Fruit fly (Drosophila melanogaster) whole organism, embryonic: Measurements from ENCODE around the gene CG17786.

Experiments
- B-H1 ChIP-seq: fragments of 200-800 bp; sonication (Bioruptor generic); IDR thresholded peaks from 3 replicates; pipeline ENCODE4 v1.3.6; 2022; ENCODE audit warnings: missing biosample characterization, missing genetic modification characterization
- CG12219 ChIP-seq: fragments of 200-800 bp; sonication (Bioruptor generic); optimal IDR thresholded peaks from 3 replicates; lab custom pipeline; 2018; ENCODE audit warnings: missing biosample characterization, mild to moderate bottlenecking, missing genetic modification characterization
- CG12659 ChIP-seq: fragments of 200-800 bp; sonication (Bioruptor generic); optimal IDR thresholded peaks from 3 replicates; lab custom pipeline; 2017; ENCODE audit warnings: mild to moderate bottlenecking, missing biosample characterization, missing genetic modification reagents, missing genetic modification characterization
- CG12942 ChIP-seq: fragments of 200-800 bp; sonication (Bioruptor generic); optimal IDR thresholded peaks from 3 replicates; lab custom pipeline; 2016; ENCODE audit warnings: missing biosample characterization, missing genetic modification characterization
- CG14014 ChIP-seq: fragments of 200-800 bp; sonication (Bioruptor generic); IDR thresholded peaks from 2 replicates; pipeline ENCODE4 v1.3.6; 2022; ENCODE audit warnings: missing biosample characterization, missing genetic modification characterization
- CG17829 ChIP-seq: fragments of 200-800 bp; optimal IDR thresholded peaks from 2 replicates; lab custom pipeline; 2019; ENCODE audit warnings: missing biosample characterization, mild to moderate bottlenecking, missing genetic modification characterization, moderate library complexity
- CG18476 ChIP-seq: fragments of 200-800 bp; sonication (Bioruptor generic); optimal IDR thresholded peaks from 2 replicates; lab custom pipeline; 2016; ENCODE audit warnings: missing biosample characterization, mild to moderate bottlenecking, missing genetic modification characterization
- CG18599 ChIP-seq: fragments of 200-800 bp; sonication (Bioruptor generic); optimal IDR thresholded peaks from 3 replicates; lab custom pipeline; 2017; ENCODE audit warnings: missing biosample characterization, missing genetic modification characterization, mild to moderate bottlenecking, moderate library complexity, missing genetic modification reagents
- CG18764 ChIP-seq: fragments of 200-800 bp; sonication (Bioruptor generic); optimal IDR thresholded peaks from 3 replicates; lab custom pipeline; 2016; ENCODE audit warnings: missing biosample characterization, missing genetic modification characterization
- CG2889 ChIP-seq: fragments of 200-800 bp; sonication (Bioruptor generic); IDR thresholded peaks from 3 replicates; pipeline ENCODE4 v1.3.6; 2022; ENCODE audit warnings: missing biosample characterization, missing genetic modification characterization
- CG30403 ChIP-seq: fragments of 200-800 bp; sonication (Bioruptor generic); optimal IDR thresholded peaks from 3 replicates; lab custom pipeline; 2016; ENCODE audit warnings: missing biosample characterization, missing genetic modification characterization
- CG30431 ChIP-seq: fragments of 200-800 bp; sonication (Bioruptor generic); optimal IDR thresholded peaks from 2 replicates; lab custom pipeline; 2017; ENCODE audit warnings: missing biosample characterization, missing genetic modification characterization
- CG31365 ChIP-seq: fragments of 200-800 bp; sonication (Bioruptor generic); optimal IDR thresholded peaks from 2 replicates; lab custom pipeline; 2018; ENCODE audit warnings: missing biosample characterization, mild to moderate bottlenecking, missing genetic modification characterization
- CG31388 ChIP-seq: fragments of 200-800 bp; sonication (Bioruptor generic); optimal IDR thresholded peaks from 2 replicates; lab custom pipeline; 2016; ENCODE audit warnings: missing biosample characterization, missing genetic modification characterization
- CG42726 ChIP-seq: fragments of 200-800 bp; sonication (Bioruptor generic); IDR thresholded peaks from 2 replicates; pipeline ENCODE4 v1.3.6; 2022; ENCODE audit warnings: missing biosample characterization, missing genetic modification characterization; ENCODE audit not compliant: partially characterized antibody
- CG4424 ChIP-seq: fragments of 200-800 bp; sonication (Bioruptor generic); optimal IDR thresholded peaks from 3 replicates; lab custom pipeline; 2016; ENCODE audit warnings: missing biosample characterization, missing genetic modification characterization
- CG4730 ChIP-seq: fragments of 200-800 bp; sonication (Bioruptor generic); IDR thresholded peaks from 2 replicates; pipeline ENCODE4 v1.3.6; 2022; ENCODE audit warnings: missing biosample characterization, missing genetic modification characterization
- CG6254 ChIP-seq: fragments of 200-800 bp; sonication (Bioruptor generic); optimal IDR thresholded peaks from 3 replicates; lab custom pipeline; 2017; ENCODE audit warnings: mild to moderate bottlenecking, missing biosample characterization, missing genetic modification reagents, missing genetic modification characterization
- CG6854 ChIP-seq: fragments of 200-800 bp; sonication (Bioruptor generic); optimal IDR thresholded peaks from 3 replicates; lab custom pipeline; 2017; ENCODE audit warnings: missing biosample characterization, mild to moderate bottlenecking, missing genetic modification characterization
- CG7928 ChIP-seq: fragments of 200-800 bp; sonication (Bioruptor generic); optimal IDR thresholded peaks from 2 replicates; lab custom pipeline; 2017; ENCODE audit warnings: missing biosample characterization, mild to moderate bottlenecking, missing genetic modification characterization
- CG9797 ChIP-seq: fragments of 200-800 bp; sonication (Bioruptor generic); optimal IDR thresholded peaks from 3 replicates; lab custom pipeline; 2018; ENCODE audit warnings: missing biosample characterization, mild to moderate bottlenecking, missing genetic modification characterization
- CHES-1-like ChIP-seq: fragments of 200-800 bp; sonication (Bioruptor generic); optimal IDR thresholded peaks from 2 replicates; lab custom pipeline; 2016; ENCODE audit warnings: missing biosample characterization, missing genetic modification characterization
- Dll ChIP-seq: fragments of 200-800 bp; sonication (Bioruptor generic); IDR thresholded peaks from 4 replicates; pipeline ENCODE4 v1.3.6; 2022; ENCODE audit warnings: missing biosample characterization, missing genetic modification characterization; ENCODE audit not compliant: partially characterized antibody
- Doc2 ChIP-seq: fragments of 200-800 bp; sonication (Bioruptor generic); IDR thresholded peaks from 2 replicates; pipeline ENCODE4 v1.3.6; 2022; ENCODE audit warnings: missing biosample characterization, missing genetic modification characterization
- Dref ChIP-seq: fragments of 200-800 bp; sonication (Bioruptor generic); IDR thresholded peaks from 2 replicates; pipeline ENCODE4 v1.3.6; 2022; ENCODE audit warnings: missing biosample characterization, missing genetic modification characterization
- ERR ChIP-seq: fragments of 200-800 bp; sonication (Bioruptor generic); optimal IDR thresholded peaks from 2 replicates; lab custom pipeline; 2016; ENCODE audit warnings: missing biosample characterization, missing genetic modification characterization
- Hsf ChIP-seq: fragments of 200-800 bp; sonication (Bioruptor generic); optimal IDR thresholded peaks from 3 replicates; lab custom pipeline; 2016; ENCODE audit warnings: missing biosample characterization, missing genetic modification characterization
- Kr ChIP-seq: fragments of 200-800 bp; sonication (Bioruptor generic); optimal IDR thresholded peaks from 2 replicates; lab custom pipeline; 2017; ENCODE audit warnings: missing biosample characterization, mild to moderate bottlenecking, missing genetic modification characterization
- Mad ChIP-seq: fragments of 200-800 bp; sonication (Bioruptor generic); optimal IDR thresholded peaks from 2 replicates; lab custom pipeline; 2016; ENCODE audit warnings: missing biosample characterization, missing genetic modification characterization
- NC2β ChIP-seq: fragments of 200-800 bp; sonication (Bioruptor generic); optimal IDR thresholded peaks from 2 replicates; lab custom pipeline; 2016; ENCODE audit warnings: missing biosample characterization, missing genetic modification characterization
- Nf-YC ChIP-seq: fragments of 200-800 bp; optimal IDR thresholded peaks from 3 replicates; lab custom pipeline; 2019; ENCODE audit warnings: missing biosample characterization, mild to moderate bottlenecking, missing genetic modification characterization, moderate library complexity
- Xrp1 ChIP-seq: fragments of 200-800 bp; sonication (Bioruptor generic); IDR thresholded peaks from 2 replicates; pipeline ENCODE4 v1.3.6; 2022; ENCODE audit warnings: missing biosample characterization, missing genetic modification characterization
- abd-A ChIP-seq: fragments of 200-800 bp; sonication (Bioruptor generic); optimal IDR thresholded peaks from 3 replicates; lab custom pipeline; 2019; ENCODE audit warnings: missing biosample characterization, mild to moderate bottlenecking, missing genetic modification characterization, moderate library complexity
- ac ChIP-seq: fragments of 200-800 bp; sonication (Bioruptor generic); optimal IDR thresholded peaks from 3 replicates; lab custom pipeline; 2017; ENCODE audit warnings: missing biosample characterization, mild to moderate bottlenecking, missing genetic modification characterization
- ato ChIP-seq: fragments of 200-800 bp; sonication (Bioruptor generic); IDR thresholded peaks from 2 replicates; pipeline ENCODE4 v1.3.6; 2022; ENCODE audit warnings: missing biosample characterization, missing genetic modification characterization; ENCODE audit not compliant: partially characterized antibody
- chinmo ChIP-seq: fragments of 200-800 bp; sonication (Bioruptor generic); IDR thresholded peaks from 4 replicates; pipeline ENCODE4 v1.3.6; 2022; ENCODE audit warnings: missing biosample characterization, missing genetic modification characterization; ENCODE audit not compliant: partially characterized antibody
- ci ChIP-seq: fragments of 200-800 bp; sonication (Bioruptor generic); IDR thresholded peaks from 3 replicates; pipeline ENCODE4 v1.3.6; 2022; ENCODE audit warnings: missing biosample characterization, missing genetic modification characterization
- croc ChIP-seq: fragments of 200-800 bp; sonication (Bioruptor generic); conservative IDR thresholded peaks from 3 replicates; pipeline ENCODE4 v1.3.6; 2022; ENCODE audit warnings: missing biosample characterization, missing genetic modification characterization
- ewg ChIP-seq: fragments of 200-800 bp; sonication (Bioruptor generic); optimal IDR thresholded peaks from 3 replicates; lab custom pipeline; 2017; ENCODE audit warnings: mild to moderate bottlenecking, missing biosample characterization, missing genetic modification reagents, missing genetic modification characterization
- fd64A ChIP-seq: fragments of 200-800 bp; sonication (Bioruptor generic); optimal IDR thresholded peaks from 3 replicates; lab custom pipeline; 2018; ENCODE audit warnings: missing biosample characterization, mild to moderate bottlenecking, missing genetic modification characterization
- ftz-f1 ChIP-seq: fragments of 200-800 bp; sonication (Bioruptor generic); optimal IDR thresholded peaks from 2 replicates; lab custom pipeline; 2016; ENCODE audit warnings: missing biosample characterization, missing genetic modification characterization
- gcm ChIP-seq: fragments of 200-800 bp; sonication (Bioruptor generic); optimal IDR thresholded peaks from 2 replicates; lab custom pipeline; 2019; ENCODE audit warnings: missing biosample characterization, mild to moderate bottlenecking, missing genetic modification characterization, moderate library complexity
- grn ChIP-seq: fragments of 200-800 bp; sonication (Bioruptor generic); optimal IDR thresholded peaks from 3 replicates; lab custom pipeline; 2017; ENCODE audit warnings: missing biosample characterization, missing genetic modification characterization
- inv ChIP-seq: fragments of 200-800 bp; sonication (Bioruptor generic); IDR thresholded peaks from 2 replicates; pipeline ENCODE4 v1.3.6; 2022; ENCODE audit warnings: missing biosample characterization, missing genetic modification characterization; ENCODE audit not compliant: partially characterized antibody
- kni ChIP-seq: fragments of 200-800 bp; sonication (Bioruptor generic); optimal IDR thresholded peaks from 3 replicates; lab custom pipeline; 2017; ENCODE audit warnings: mild to moderate bottlenecking, missing biosample characterization, missing genetic modification reagents, missing genetic modification characterization
- onecut ChIP-seq: fragments of 200-800 bp; sonication (Bioruptor generic); IDR thresholded peaks from 2 replicates; pipeline ENCODE4 v1.3.6; 2022; ENCODE audit warnings: missing biosample characterization, missing genetic modification characterization
- pita ChIP-seq: fragments of 200-800 bp; sonication (Bioruptor generic); optimal IDR thresholded peaks from 2 replicates; lab custom pipeline; 2017; ENCODE audit warnings: missing biosample characterization, mild to moderate bottlenecking, missing genetic modification characterization
- run ChIP-seq: fragments of 200-800 bp; sonication (Bioruptor generic); optimal IDR thresholded peaks from 3 replicates; lab custom pipeline; 2018; ENCODE audit warnings: missing biosample characterization, mild to moderate bottlenecking, missing genetic modification characterization
- slou ChIP-seq: fragments of 200-800 bp; sonication (Bioruptor generic); optimal IDR thresholded peaks from 3 replicates; lab custom pipeline; 2016; ENCODE audit warnings: missing biosample characterization, missing genetic modification characterization
- tin ChIP-seq: fragments of 200-800 bp; sonication (Bioruptor generic); optimal IDR thresholded peaks from 3 replicates; lab custom pipeline; 2016; ENCODE audit warnings: missing biosample characterization, missing genetic modification characterization
- tio ChIP-seq: fragments of 200-800 bp; sonication (Bioruptor generic); optimal IDR thresholded peaks from 2 replicates; lab custom pipeline; 2017; ENCODE audit warnings: missing biosample characterization, missing genetic modification characterization, inconsistent platforms
- tup ChIP-seq: fragments of 200-800 bp; sonication (Bioruptor generic); optimal IDR thresholded peaks from 2 replicates; lab custom pipeline; 2016; ENCODE audit warnings: missing biosample characterization, mild to moderate bottlenecking, missing genetic modification characterization, moderate library complexity

The CG17786 gene

DNA sequence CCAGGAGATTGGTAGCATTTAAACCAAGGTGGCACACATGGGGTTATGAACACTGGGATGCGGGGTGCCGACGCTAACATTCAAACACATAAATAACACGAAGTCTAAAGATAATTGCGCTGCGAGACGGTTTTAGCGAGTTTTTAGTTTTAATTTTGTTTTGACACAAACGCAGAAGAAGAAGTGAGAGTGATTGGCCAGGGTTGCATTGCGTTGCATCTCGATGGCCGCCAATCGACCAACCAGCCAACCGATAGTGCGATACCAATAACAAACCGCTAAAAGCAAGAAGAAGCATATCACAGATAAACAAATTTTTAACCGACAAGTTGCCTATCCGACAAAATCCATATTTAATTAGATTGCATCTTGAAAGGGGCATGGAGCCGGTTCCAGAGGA is 8.2 kb upstream of the CG17786 start, which contains the start of the genes Spps and CG13609 (continued):
- peak; percentile 93 for TF ChIP-seq inv (GFP tag; lab: Robert Waterston, UW)
- peak; percentile 36 for TF ChIP-seq NC2β (GFP tag; lab: Kevin White, UChicago)
- TF ChIP-seq CG18476: no peak
- no peak for TF ChIP-seq onecut (GFP tag; lab: Robert Waterston, UW)
- TF ChIP-seq abd-A (tag; lab: Kevin White, UChicago): no peak
- TF ChIP-seq CG31388 (GFP tag; lab: Kevin White, UChicago): no peak
- no peak for TF ChIP-seq CG2889 (GFP tag; lab: Robert Waterston, UW)
- TF ChIP-seq ftz-f1: peak; percentile 26
- peak; percentile 65 for TF ChIP-seq grn
- no peak for TF ChIP-seq CG31365 (tag; lab: Kevin White, UChicago)
- TF ChIP-seq CG12942: no peak
- TF ChIP-seq Doc2 (GFP tag; lab: Robert Waterston, UW): no peak
- TF ChIP-seq Dll (GFP tag; lab: Robert Waterston, UW): peak; percentile 84
- TF ChIP-seq Xrp1 (GFP tag; lab: Robert Waterston, UW): no peak
- no peak for TF ChIP-seq Mad
- TF ChIP-seq ato (GFP tag; lab: Robert Waterston, UW): peak; percentile 99
- no peak for TF ChIP-seq gcm (GFP tag; lab: Kevin White, UChicago)
- no peak for TF ChIP-seq CG14014 (GFP tag; lab: Robert Waterston, UW)
- peak; percentile 77 for TF ChIP-seq CG12659 (GFP tag; lab: Kevin White, UChicago)
- no peak for TF ChIP-seq Hsf (GFP tag; lab: Kevin White, UChicago)
- TF ChIP-seq CG30431 (GFP tag; lab: Kevin White, UChicago): no peak
- no peak for TF ChIP-seq Nf-YC (tag; lab: Kevin White, UChicago)
- no peak for TF ChIP-seq tin
- TF ChIP-seq CG4730 (GFP tag; lab: Robert Waterston, UW): no peak
- TF ChIP-seq ewg (GFP tag; lab: Kevin White, UChicago): peak; percentile 11
- TF ChIP-seq CG30403: no peak
- TF ChIP-seq pita (GFP tag; lab: Kevin White, UChicago): no peak
- no peak for TF ChIP-seq CG6854 (GFP tag; lab: Kevin White, UChicago)
- no peak for TF ChIP-seq run (tag; lab: Kevin White, UChicago)
- no peak for TF ChIP-seq CG6254 (GFP tag; lab: Kevin White, UChicago)
- no peak for TF ChIP-seq kni (GFP tag; lab: Kevin White, UChicago)
- TF ChIP-seq tio (GFP tag; lab: Kevin White, UChicago): no peak
- no peak for TF ChIP-seq croc (GFP tag; lab: Robert Waterston, UW)
- no peak for TF ChIP-seq ac (GFP tag; lab: Kevin White, UChicago)
- no peak for TF ChIP-seq CG12219 (GFP tag; lab: Kevin White, UChicago)
- TF ChIP-seq fd64A: no peak
- peak; percentile 100 for TF ChIP-seq chinmo
- TF ChIP-seq CG4424 (GFP tag; lab: Kevin White, UChicago): no peak
- TF ChIP-seq tup: no peak
- no peak for TF ChIP-seq CG18599 (GFP tag; lab: Kevin White, UChicago)
- no peak for TF ChIP-seq CG18764 (GFP tag; lab: Kevin White, UChicago)
- TF ChIP-seq slou (GFP tag; lab: Kevin White, UChicago): no peak
- TF ChIP-seq CG17829 (tag; lab: Kevin White, UChicago): peak; percentile 55
- peak; percentile 86 for TF ChIP-seq CHES-1-like
- peak; percentile 92 for TF ChIP-seq CG42726 (GFP tag; lab: Robert Waterston, UW)
- no peak for TF ChIP-seq Kr (GFP tag; lab: Kevin White, UChicago)
- peak; percentile 43 for TF ChIP-seq CG9797
- peak; percentile 96 for TF ChIP-seq Dref
- no peak for TF ChIP-seq ci (GFP tag; lab: Robert Waterston, UW)
- no peak for TF ChIP-seq B-H1 (GFP tag; lab: Robert Waterston, UW)
- TF ChIP-seq CG7928 (GFP tag; lab: Kevin White, UChicago): peak; percentile 74
- peak; percentile 45 for TF ChIP-seq ERR
